Worm (Caenorhabditis elegans) whole organism, mixed stage, embryonic: ENCODE results near the gene R09H3.3.

Experiments used
- bed-3 ChIP-seq: fragments of 200-800 bp; sonication (Bioruptor generic); optimal IDR thresholded peaks from 3 replicates; lab custom pipeline; 2018; ENCODE audit warnings: mild to moderate bottlenecking, missing genetic modification characterization, moderate library complexity, missing compliant biosample characterization
- elt-1 ChIP-seq: sonication (generic microtip); optimal IDR thresholded peaks from 2 replicates; lab custom pipeline; 2017; ENCODE audit warnings: missing genetic modification characterization, mild to moderate bottlenecking, missing compliant biosample characterization, antibody characterized with exemption, moderate library complexity, borderline replicate concordance; ENCODE audit not compliant: insufficient read depth
- flh-1 ChIP-seq: fragments of 200-800 bp; sonication (Bioruptor generic); optimal IDR thresholded peaks from 2 replicates; lab custom pipeline; 2018; ENCODE audit warnings: mild to moderate bottlenecking, missing genetic modification characterization, moderate library complexity, missing compliant biosample characterization
- lsy-2 ChIP-seq: fragments of 150-350 bp; optimal IDR thresholded peaks from 2 replicates; lab custom pipeline; 2014; ENCODE audit warnings: missing biosample characterization, missing genetic modification characterization
- mab-5 ChIP-seq: fragments of 150-350 bp; optimal IDR thresholded peaks from 2 replicates; lab custom pipeline; 2014; ENCODE audit warnings: missing biosample characterization, missing genetic modification characterization
- nhr-2 ChIP-seq: fragments of 150-350 bp; optimal IDR thresholded peaks from 2 replicates; lab custom pipeline; 2014; ENCODE audit warnings: missing biosample characterization, missing genetic modification characterization
- nhr-237 ChIP-seq: fragments of 150-350 bp; optimal IDR thresholded peaks from 2 replicates; lab custom pipeline; 2014; ENCODE audit warnings: missing biosample characterization, missing genetic modification characterization
- unc-62 ChIP-seq: fragments of 150-350 bp; optimal IDR thresholded peaks from 2 replicates; lab custom pipeline; 2014; ENCODE audit warnings: missing biosample characterization, missing genetic modification reagents, missing genetic modification characterization

DNA sequence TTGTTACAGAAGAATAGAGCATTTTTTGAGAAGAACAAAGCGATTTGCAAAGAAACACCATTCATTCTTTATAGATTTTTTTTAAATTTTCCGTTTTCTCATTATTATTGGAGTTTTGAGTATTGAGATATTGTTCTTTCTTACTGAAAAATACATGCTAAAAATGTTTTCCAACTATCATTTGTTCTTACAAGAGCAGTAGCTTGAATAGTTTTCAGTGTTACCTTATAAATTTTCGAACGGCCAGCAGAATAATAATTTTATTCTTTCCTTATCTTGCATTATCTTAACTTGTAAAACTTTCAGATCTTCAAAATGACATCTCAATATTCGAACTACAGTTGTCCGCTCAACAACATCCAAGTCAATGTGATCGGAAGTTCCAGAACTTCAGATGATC, 13.4 kb downstream of the R09H3.3 start, which contains the start of gene tbx-32:
- TF ChIP-seq nhr-2 (tag; lab: Kevin White, UChicago): no peak
- no peak for TF ChIP-seq mab-5 (tag; lab: Kevin White, UChicago)
- TF ChIP-seq nhr-237 (tag; lab: Kevin White, UChicago): no peak
- no peak for TF ChIP-seq unc-62 (GFP tag; lab: Kevin White, UChicago)
- no peak for TF ChIP-seq elt-1 (tag; lab: Kevin White, UChicago)
- TF ChIP-seq flh-1 (GFP tag; lab: Kevin White, UChicago): no peak
- TF ChIP-seq lsy-2: no peak
- no peak for TF ChIP-seq bed-3 (GFP tag; lab: Kevin White, UChicago)
